Fruit fly (Drosophila melanogaster) whole organism, adult: ENCODE measurements around the gene Tsp66A.

Experiments used
- CG11617 ChIP-seq: fragments of 200-800 bp; sonication (Bioruptor generic); optimal IDR thresholded peaks from 2 replicates; lab custom pipeline; 2017; ENCODE audit warnings: mild to moderate bottlenecking, missing biosample characterization, missing genetic modification reagents, missing genetic modification characterization
- CG12768 ChIP-seq: fragments of 200-800 bp; sonication (Bioruptor generic); optimal IDR thresholded peaks from 2 replicates; lab custom pipeline; 2017; ENCODE audit warnings: missing biosample characterization, missing genetic modification characterization, mild to moderate bottlenecking, moderate library complexity, missing genetic modification reagents
- CG14711 ChIP-seq: fragments of 200-800 bp; sonication (Bioruptor generic); optimal IDR thresholded peaks from 2 replicates; lab custom pipeline; 2018; ENCODE audit warnings: missing biosample characterization, mild to moderate bottlenecking, missing genetic modification characterization, moderate library complexity
- CG1620 ChIP-seq: fragments of 200-800 bp; sonication (Bioruptor generic); optimal IDR thresholded peaks from 2 replicates; lab custom pipeline; 2016; ENCODE audit warnings: missing biosample characterization, missing genetic modification characterization
- CG33017 ChIP-seq: fragments of 200-800 bp; sonication (Bioruptor generic); optimal IDR thresholded peaks from 2 replicates; lab custom pipeline; 2018; ENCODE audit warnings: missing biosample characterization, mild to moderate bottlenecking, missing genetic modification characterization, moderate library complexity
- CG5204 ChIP-seq: fragments of 200-800 bp; sonication (Bioruptor generic); optimal IDR thresholded peaks from 2 replicates; lab custom pipeline; 2016; ENCODE audit warnings: missing biosample characterization, missing genetic modification characterization
- CG7045 ChIP-seq: fragments of 200-800 bp; sonication (Bioruptor generic); optimal IDR thresholded peaks from 2 replicates; lab custom pipeline; 2017; ENCODE audit warnings: missing biosample characterization, mild to moderate bottlenecking, missing genetic modification characterization
- CG7101 ChIP-seq: fragments of 200-800 bp; sonication (Bioruptor generic); optimal IDR thresholded peaks from 2 replicates; lab custom pipeline; 2018; ENCODE audit warnings: missing biosample characterization, mild to moderate bottlenecking, missing genetic modification characterization, moderate library complexity
- Clk ChIP-seq: fragments of 200-800 bp; sonication (Bioruptor generic); optimal IDR thresholded peaks from 2 replicates; lab custom pipeline; 2017; ENCODE audit warnings: missing biosample characterization, missing genetic modification characterization
- Crg-1 ChIP-seq: fragments of 200-800 bp; sonication (Bioruptor generic); optimal IDR thresholded peaks from 2 replicates; lab custom pipeline; 2016; ENCODE audit warnings: missing biosample characterization, missing genetic modification characterization
- Hr96 ChIP-seq: fragments of 200-800 bp; sonication (Bioruptor generic); optimal IDR thresholded peaks from 2 replicates; lab custom pipeline; 2016; ENCODE audit warnings: missing biosample characterization, missing genetic modification characterization
- Mnt ChIP-seq: fragments of 200-800 bp; sonication (Bioruptor generic); optimal IDR thresholded peaks from 2 replicates; lab custom pipeline; 2016; ENCODE audit warnings: missing biosample characterization, mild to moderate bottlenecking, missing genetic modification characterization
- bab1 ChIP-seq: fragments of 200-800 bp; sonication (Bioruptor generic); optimal IDR thresholded peaks from 3 replicates; lab custom pipeline; 2019; ENCODE audit warnings: missing biosample characterization, mild to moderate bottlenecking, missing genetic modification characterization, moderate library complexity
- cic ChIP-seq: fragments of 200-800 bp; sonication (Bioruptor generic); optimal IDR thresholded peaks from 2 replicates; lab custom pipeline; 2017; ENCODE audit warnings: missing biosample characterization, mild to moderate bottlenecking, missing genetic modification characterization, moderate library complexity
- cnc ChIP-seq, 2 experiments: fragments of >200 bp; optimal IDR thresholded peaks; 2 replicates each; lab custom pipeline; 2017
- kay ChIP-seq: fragments of 200-800 bp; sonication (Bioruptor generic); peaks from one replicate; lab custom pipeline; 2016; ENCODE audit warnings: missing biosample characterization, missing genetic modification characterization, borderline replicate concordance
- ovo ChIP-seq: fragments of 200-800 bp; sonication (Bioruptor generic); optimal IDR thresholded peaks from 2 replicates; lab custom pipeline; 2016; ENCODE audit warnings: missing biosample characterization, missing genetic modification characterization
- pad ChIP-seq: fragments of 200-800 bp; sonication (Bioruptor generic); optimal IDR thresholded peaks from 3 replicates; lab custom pipeline; 2017; ENCODE audit warnings: missing biosample characterization, missing genetic modification characterization, mild to moderate bottlenecking, moderate library complexity, missing genetic modification reagents
- tj ChIP-seq: fragments of 200-800 bp; sonication (Bioruptor generic); optimal IDR thresholded peaks from 3 replicates; lab custom pipeline; 2017; ENCODE audit warnings: missing biosample characterization, mild to moderate bottlenecking, missing genetic modification characterization, moderate library complexity
- toe ChIP-seq: fragments of 200-800 bp; sonication (Bioruptor generic); optimal IDR thresholded peaks from 2 replicates; lab custom pipeline; 2016; ENCODE audit warnings: missing biosample characterization, missing genetic modification characterization

Tsp66A gene

dm6 chr3L:7437366-7437765 lies 27.9 kb upstream of the Tsp66A start, which contains the start of gene CG14835:
Gene CG14835, minus strand, starts transcription at chr3L:7437466.
- TF ChIP-seq cnc (optimal IDR thresholded peaks at IDR 0.05; lab: Kevin White, UChicago) (no peak), cic (GFP tag; lab: Kevin White, UChicago) (no peak), CG5204 (GFP tag; lab: Kevin White, UChicago) (no peak), CG11617 (GFP tag; lab: Kevin White, UChicago) (no peak), CG1620 (GFP tag; lab: Kevin White, UChicago) (no peak), Mnt (GFP tag; lab: Kevin White, UChicago) (no peak), ovo (GFP tag; lab: Kevin White, UChicago) (no peak), CG7045 (GFP tag; lab: Kevin White, UChicago) (no peak), kay (GFP tag; lab: Kevin White, UChicago) (no peak), Hr96 (GFP tag; lab: Kevin White, UChicago) (no peak)

- no peak for TF ChIP-seq Hr96 (GFP tag; lab: Kevin White, UChicago)
- no peak for TF ChIP-seq pad (GFP tag; lab: Kevin White, UChicago)
- no peak for TF ChIP-seq CG11617 (GFP tag; lab: Kevin White, UChicago)
- TF ChIP-seq cic (GFP tag; lab: Kevin White, UChicago), result no peak
- TF ChIP-seq CG12768 (GFP tag; lab: Kevin White, UChicago), result no peak
- TF ChIP-seq kay (GFP tag; lab: Kevin White, UChicago), result no peak
- TF ChIP-seq Clk (GFP tag; lab: Kevin White, UChicago), result no peak
- no peak for TF ChIP-seq tj (GFP tag; lab: Kevin White, UChicago)
- TF ChIP-seq CG7101, result no peak
- no peak for TF ChIP-seq CG5204 (GFP tag; lab: Kevin White, UChicago)
- no peak for TF ChIP-seq cnc (optimal IDR thresholded peaks at IDR 0.05; lab: Kevin White, UChicago)
- no peak for TF ChIP-seq Mnt (GFP tag; lab: Kevin White, UChicago)
Observed at dm6 chr3L:7439305-7439704, 26.0 kb upstream of the Tsp66A start, which contains the start of gene sphinx1. Gene sphinx1, minus strand, starts transcription at chr3L:7439405.

- TF ChIP-seq tj (GFP tag; lab: Kevin White, UChicago) (no peak), cic (GFP tag; lab: Kevin White, UChicago) (no peak), CG11617 (GFP tag; lab: Kevin White, UChicago) (no peak), Crg-1 (GFP tag; lab: Kevin White, UChicago) (no peak), Mnt (GFP tag; lab: Kevin White, UChicago) (no peak), Hr96 (GFP tag; lab: Kevin White, UChicago) (no peak), ovo (GFP tag; lab: Kevin White, UChicago) (no peak), CG1620 (GFP tag; lab: Kevin White, UChicago) (no peak), cnc (optimal IDR thresholded peaks at IDR 0.05; lab: Kevin White, UChicago) (no peak), CG5204 (GFP tag; lab: Kevin White, UChicago) (no peak), Clk (GFP tag; lab: Kevin White, UChicago) (no peak), bab1 (GFP tag; lab: Kevin White, UChicago) (no peak), CG12768 (GFP tag; lab: Kevin White, UChicago) (no peak), toe (GFP tag; lab: Kevin White, UChicago) (no peak), CG14711 (tag; lab: Kevin White, UChicago) (no peak)
Observed at dm6 chr3L:7440633-7441032, 24.7 kb upstream of the Tsp66A start, which contains the start of gene sphinx2. Gene sphinx2, minus strand, starts transcription at chr3L:7440733.

- TF ChIP-seq pad (GFP tag; lab: Kevin White, UChicago) (no peak), cnc (optimal IDR thresholded peaks at IDR 0.05; lab: Kevin White, UChicago) (no peak), cic (GFP tag; lab: Kevin White, UChicago) (no peak)
Observed at dm6 chr3L:7449097-7449496, 16.2 kb upstream of the Tsp66A start.

dm6 chr3L:7450553-7450952 lies 14.8 kb upstream of the Tsp66A start, which contains the start of gene CG33278:
Gene CG33278, plus strand, starts transcription at chr3L:7450853.
- no peak for TF ChIP-seq ovo (GFP tag; lab: Kevin White, UChicago)
- no peak for TF ChIP-seq CG14711 (tag; lab: Kevin White, UChicago)
- no peak for TF ChIP-seq cic (GFP tag; lab: Kevin White, UChicago)
- TF ChIP-seq CG1620 (GFP tag; lab: Kevin White, UChicago), result no peak
- TF ChIP-seq CG7045 (GFP tag; lab: Kevin White, UChicago), result no peak
- TF ChIP-seq CG33017 (tag; lab: Kevin White, UChicago), result no peak
- no peak for TF ChIP-seq Mnt (GFP tag; lab: Kevin White, UChicago)
- no peak for TF ChIP-seq kay (GFP tag; lab: Kevin White, UChicago)
- TF ChIP-seq Clk (GFP tag; lab: Kevin White, UChicago), result no peak
- TF ChIP-seq cnc (optimal IDR thresholded peaks at IDR 0.05; lab: Kevin White, UChicago), result no peak
- no peak for TF ChIP-seq bab1 (GFP tag; lab: Kevin White, UChicago)
- no peak for TF ChIP-seq CG7101
- no peak for TF ChIP-seq CG5204 (GFP tag; lab: Kevin White, UChicago)
- TF ChIP-seq Crg-1 (GFP tag; lab: Kevin White, UChicago), result no peak
- no peak for TF ChIP-seq CG11617 (GFP tag; lab: Kevin White, UChicago)
- TF ChIP-seq CG12768 (GFP tag; lab: Kevin White, UChicago), result no peak
- no peak for TF ChIP-seq pad (GFP tag; lab: Kevin White, UChicago)
- TF ChIP-seq Hr96 (GFP tag; lab: Kevin White, UChicago), result no peak

- no peak for TF ChIP-seq pad (GFP tag; lab: Kevin White, UChicago)
- TF ChIP-seq CG12768 (GFP tag; lab: Kevin White, UChicago), result no peak
- no peak for TF ChIP-seq CG11617 (GFP tag; lab: Kevin White, UChicago)
- no peak for TF ChIP-seq toe (GFP tag; lab: Kevin White, UChicago)
- no peak for TF ChIP-seq Hr96 (GFP tag; lab: Kevin White, UChicago)
- no peak for TF ChIP-seq CG1620 (GFP tag; lab: Kevin White, UChicago)
- no peak for TF ChIP-seq CG7101
- TF ChIP-seq cnc (optimal IDR thresholded peaks at IDR 0.05; lab: Kevin White, UChicago), result no peak
- no peak for TF ChIP-seq Crg-1 (GFP tag; lab: Kevin White, UChicago)
- no peak for TF ChIP-seq CG5204 (GFP tag; lab: Kevin White, UChicago)
- no peak for TF ChIP-seq CG14711 (tag; lab: Kevin White, UChicago)
- TF ChIP-seq CG7045 (GFP tag; lab: Kevin White, UChicago), result no peak
- TF ChIP-seq ovo (GFP tag; lab: Kevin White, UChicago), result no peak
- TF ChIP-seq Mnt (GFP tag; lab: Kevin White, UChicago), result no peak
- TF ChIP-seq tj (GFP tag; lab: Kevin White, UChicago), result no peak
- TF ChIP-seq Clk (GFP tag; lab: Kevin White, UChicago), result no peak
- TF ChIP-seq cic (GFP tag; lab: Kevin White, UChicago), result no peak
- TF ChIP-seq bab1 (GFP tag; lab: Kevin White, UChicago), result no peak
- no peak for TF ChIP-seq kay (GFP tag; lab: Kevin White, UChicago)
- no peak for TF ChIP-seq CG33017 (tag; lab: Kevin White, UChicago)
Observed at dm6 chr3L:7455849-7456248, 9.5 kb upstream of the Tsp66A start, which contains the start of gene ppk26. Gene ppk26, plus strand, starts transcription at chr3L:7456149.
